Worm (Caenorhabditis elegans): ENCODE results near the gene F28G4.3.

- no peak for TF ChIP-seq unc-130 (GFP tag; optimal IDR thresholded peaks at IDR 0.05)
- TF ChIP-seq nhr-179 (tag; optimal IDR thresholded peaks at IDR 0.05), result no peak
- TF ChIP-seq die-1 (tag; optimal IDR thresholded peaks at IDR 0.05), result no peak
- no peak for TF ChIP-seq ZK185.1 (tag; optimal IDR thresholded peaks at IDR 0.05; ENCODE audit: poor library complexity, severe bottlenecking)
- TF ChIP-seq mxl-1 (tag; optimal IDR thresholded peaks at IDR 0.05), result no peak
- no peak for TF ChIP-seq fkh-3 (tag; optimal IDR thresholded peaks at IDR 0.05)
- no peak for TF ChIP-seq dox-1 (GFP tag; IDR thresholded peaks at IDR 0.05)
- TF ChIP-seq nfya-1 (tag; optimal IDR thresholded peaks at IDR 0.05; ENCODE audit: borderline replicate concordance, insufficient read depth), result no peak
- no peak for TF ChIP-seq lsl-1 (GFP tag; optimal IDR thresholded peaks at IDR 0.05)
- no peak for TF ChIP-seq madf-3 (GFP tag; IDR thresholded peaks at IDR 0.05)
- no peak for TF ChIP-seq madf-8 (GFP tag; conservative IDR thresholded peaks at IDR 0.05)
- TF ChIP-seq somi-1 (GFP tag; optimal IDR thresholded peaks at IDR 0.05), result no peak
- no peak for TF ChIP-seq him-1 (tag; optimal IDR thresholded peaks at IDR 0.05)
- TF ChIP-seq egrh-3 (GFP tag; IDR thresholded peaks at IDR 0.05), result no peak
These were observed 12.3 kb upstream of the F28G4.3 start for ce11 chrV:16299834-16300233.
